Worm (Caenorhabditis elegans) whole organism, early embryonic: Measurements from ENCODE around the gene ZK1240.9.
"Not testable (repeated sequence)": the region's sequence is repeated elsewhere in the genome, so short reads cannot be mapped to it uniquely, and the experiment has no call there.

Source experiments
- B0310.2 ChIP-seq: sonication (generic microtip); optimal IDR thresholded peaks from 2 replicates; lab custom pipeline; 2016; ENCODE audit warnings: mild to moderate bottlenecking, missing genetic modification characterization, missing compliant biosample characterization
- F13C5.2 ChIP-seq: sonication (generic microtip); optimal IDR thresholded peaks from 2 replicates; lab custom pipeline; 2017; ENCODE audit warnings: mild to moderate bottlenecking, missing genetic modification characterization, inconsistent platforms, missing compliant biosample characterization
- aly-1 ChIP-seq: sonication (generic microtip); optimal IDR thresholded peaks from 2 replicates; lab custom pipeline; 2016; ENCODE audit warnings: missing genetic modification characterization, missing compliant biosample characterization
- ama-1 ChIP-seq: fragments of 150-350 bp; optimal IDR thresholded peaks from 2 replicates; lab custom pipeline; 2014
- ceh-13 ChIP-seq: fragments of 200-800 bp; sonication (Bioruptor generic); optimal IDR thresholded peaks from 2 replicates; lab custom pipeline; 2018; ENCODE audit warnings: mild to moderate bottlenecking, missing genetic modification characterization, missing compliant biosample characterization
- ceh-36 ChIP-seq: sonication (generic microtip); optimal IDR thresholded peaks from 2 replicates; lab custom pipeline; 2016; ENCODE audit warnings: missing genetic modification characterization, inconsistent platforms, missing compliant biosample characterization
- ets-7 ChIP-seq: sonication (generic microtip); optimal IDR thresholded peaks from 2 replicates; lab custom pipeline; 2016; ENCODE audit warnings: missing genotype, missing genetic modification characterization, missing compliant biosample characterization
- flt-1 ChIP-seq: fragments of 200-800 bp; sonication (Bioruptor generic); IDR thresholded peaks from 2 replicates; pipeline ENCODE4 v1.3.6; 2022; ENCODE audit warnings: missing genetic modification characterization, missing compliant biosample characterization
- hmbx-1 ChIP-seq: sonication (generic microtip); optimal IDR thresholded peaks from 2 replicates; lab custom pipeline; 2016; ENCODE audit warnings: mild to moderate bottlenecking, missing genetic modification characterization, missing compliant biosample characterization
- hmg-4 ChIP-seq: fragments of 200-800 bp; sonication (Bioruptor generic); optimal IDR thresholded peaks from 2 replicates; lab custom pipeline; 2018; ENCODE audit warnings: mild to moderate bottlenecking, missing genetic modification characterization, missing compliant biosample characterization
- hnd-1 ChIP-seq: sonication (generic microtip); optimal IDR thresholded peaks from 2 replicates; lab custom pipeline; 2016; ENCODE audit warnings: missing genetic modification characterization, missing compliant biosample characterization
- pes-1 ChIP-seq: fragments of 200-800 bp; sonication (Bioruptor generic); IDR thresholded peaks from 2 replicates; pipeline ENCODE4 v1.3.6; 2022; ENCODE audit warnings: missing genetic modification reagents, missing genetic modification characterization, missing compliant biosample characterization
- scrt-1 ChIP-seq: fragments of 200-800 bp; sonication (Bioruptor generic); IDR thresholded peaks from 2 replicates; pipeline ENCODE4 v1.3.6; 2022; ENCODE audit warnings: missing genetic modification characterization, missing compliant biosample characterization
- sea-1 ChIP-seq: fragments of 200-800 bp; sonication (Bioruptor generic); conservative IDR thresholded peaks from 2 replicates; pipeline ENCODE4 v1.3.6; 2022; ENCODE audit warnings: missing genetic modification characterization, missing compliant biosample characterization
- tbx-11 ChIP-seq: fragments of 200-800 bp; sonication (Bioruptor generic); IDR thresholded peaks from 2 replicates; pipeline ENCODE4 v1.3.6; 2022; ENCODE audit warnings: missing genetic modification characterization, missing compliant biosample characterization
- tbx-37 ChIP-seq: fragments of 200-800 bp; sonication (Bioruptor generic); conservative IDR thresholded peaks from 2 replicates; pipeline ENCODE4 v1.3.6; 2022; ENCODE audit warnings: missing genetic modification reagents, missing genetic modification characterization, missing compliant biosample characterization
- tra-4 ChIP-seq: sonication (generic microtip); optimal IDR thresholded peaks from 2 replicates; lab custom pipeline; 2017; ENCODE audit warnings: missing genetic modification characterization, missing compliant biosample characterization

Gene ZK1240.9

ce11 chrII:2317883-2318357 is at the start of gene ZK1240.9, which contains the start of gene ZK1240.5:
Gene ZK1240.9, plus strand, starts transcription at chrII:2318189.
Gene ZK1240.5, minus strand, starts transcription at chrII:2317933.
- TF ChIP-seq scrt-1 (GFP tag; lab: Robert Waterston, UW) (no peak), tbx-37 (no peak), ceh-13 (no peak), ama-1 (lab: Kevin White, UChicago) (no peak), tra-4 (no peak), hnd-1 (tag; lab: Kevin White, UChicago) (no peak), flt-1 (GFP tag; lab: Robert Waterston, UW) (no peak), sea-1 (GFP tag; lab: Robert Waterston, UW) (no peak), aly-1 (tag; lab: Kevin White, UChicago) (no peak), pes-1 (GFP tag; lab: Robert Waterston, UW) (no peak), B0310.2 (tag; lab: Kevin White, UChicago) (no peak), F13C5.2 (tag; lab: Kevin White, UChicago) (no peak), tbx-11 (no peak), ets-7 (tag; lab: Kevin White, UChicago) (no peak), ceh-36 (tag; lab: Kevin White, UChicago) (no peak), hmbx-1 (tag; lab: Kevin White, UChicago) (no peak), hmg-4 (GFP tag; lab: Kevin White, UChicago) (no peak)

ce11 chrII:2273750-2274149 is 44.2 kb upstream of the ZK1240.9 start:
- TF ChIP-seq flt-1 (GFP tag; lab: Robert Waterston, UW), result no peak
- no peak for TF ChIP-seq scrt-1 (GFP tag; lab: Robert Waterston, UW)
- TF ChIP-seq hnd-1 (tag; lab: Kevin White, UChicago), result no peak
- TF ChIP-seq ceh-13, result no peak
- no peak for TF ChIP-seq tbx-11
- TF ChIP-seq hmbx-1 (tag; lab: Kevin White, UChicago), result no peak

ce11 chrII:2277418-2277817 is 40.6 kb upstream of the ZK1240.9 start, which contains the start of gene K09F6.15:
Gene K09F6.15, minus strand, starts transcription at chrII:2277518.
- TF ChIP-seq tra-4, result no peak
- no peak for TF ChIP-seq ceh-36 (tag; lab: Kevin White, UChicago)
- TF ChIP-seq scrt-1 (GFP tag; lab: Robert Waterston, UW), result no peak
- no peak for TF ChIP-seq ets-7 (tag; lab: Kevin White, UChicago)
- TF ChIP-seq ceh-13, result no peak
- TF ChIP-seq hnd-1 (tag; lab: Kevin White, UChicago), result no peak
- TF ChIP-seq sea-1 (GFP tag; lab: Robert Waterston, UW), result no peak
- TF ChIP-seq flt-1 (GFP tag; lab: Robert Waterston, UW), result no peak
- no peak for TF ChIP-seq hmbx-1 (tag; lab: Kevin White, UChicago)
- no peak for TF ChIP-seq F13C5.2 (tag; lab: Kevin White, UChicago)
- TF ChIP-seq tbx-37, result no peak
- no peak for TF ChIP-seq ama-1 (lab: Kevin White, UChicago)

- TF ChIP-seq ceh-36 (tag; lab: Kevin White, UChicago), result no peak
- no peak for TF ChIP-seq aly-1 (tag; lab: Kevin White, UChicago)
- TF ChIP-seq hnd-1 (tag; lab: Kevin White, UChicago), result no peak
- no peak for TF ChIP-seq tbx-11
- no peak for TF ChIP-seq ets-7 (tag; lab: Kevin White, UChicago)
- no peak for TF ChIP-seq ama-1 (lab: Kevin White, UChicago)
- no peak for TF ChIP-seq hmbx-1 (tag; lab: Kevin White, UChicago)
- TF ChIP-seq scrt-1 (GFP tag; lab: Robert Waterston, UW), result no peak
- no peak for TF ChIP-seq tbx-37
- TF ChIP-seq hmg-4 (GFP tag; lab: Kevin White, UChicago), result no peak
- TF ChIP-seq pes-1 (GFP tag; lab: Robert Waterston, UW), result no peak
- no peak for TF ChIP-seq F13C5.2 (tag; lab: Kevin White, UChicago)
- no peak for TF ChIP-seq ceh-13
Observed at ce11 chrII:2279263-2279662, 38.7 kb upstream of the ZK1240.9 start, which contains the start of gene K09F6.6. Gene K09F6.6, minus strand, starts transcription at chrII:2279305.

- no peak for TF ChIP-seq tra-4
- TF ChIP-seq ceh-36 (tag; lab: Kevin White, UChicago), result no peak
- no peak for TF ChIP-seq ceh-13
- no peak for TF ChIP-seq flt-1 (GFP tag; lab: Robert Waterston, UW)
- TF ChIP-seq B0310.2 (tag; lab: Kevin White, UChicago), result no peak
- TF ChIP-seq ets-7 (tag; lab: Kevin White, UChicago), result no peak
- TF ChIP-seq sea-1 (GFP tag; lab: Robert Waterston, UW), result no peak
- TF ChIP-seq F13C5.2 (tag; lab: Kevin White, UChicago), result no peak
- TF ChIP-seq tbx-37, result no peak
- no peak for TF ChIP-seq pes-1 (GFP tag; lab: Robert Waterston, UW)
- TF ChIP-seq aly-1 (tag; lab: Kevin White, UChicago), result no peak
Observed at ce11 chrII:2279839-2280238, 38.1 kb upstream of the ZK1240.9 start, which contains the start of gene K09F6.11. Gene K09F6.11, plus strand, starts transcription at chrII:2280139.

- TF ChIP-seq tra-4; tbx-37; B0310.2 (tag; lab: Kevin White, UChicago): not testable (repeated sequence)
Observed at ce11 chrII:2282599-2282998, 35.4 kb upstream of the ZK1240.9 start, which contains the start of gene K09F6.9. Gene K09F6.9, minus strand, starts transcription at chrII:2282699.

- TF ChIP-seq tbx-11, result no peak
- TF ChIP-seq sea-1 (GFP tag; lab: Robert Waterston, UW), result no peak
- TF ChIP-seq tra-4, result no peak
- TF ChIP-seq B0310.2 (tag; lab: Kevin White, UChicago), result no peak
- TF ChIP-seq ceh-13, result no peak
- TF ChIP-seq ama-1 (lab: Kevin White, UChicago), result no peak
- no peak for TF ChIP-seq aly-1 (tag; lab: Kevin White, UChicago)
- TF ChIP-seq ets-7 (tag; lab: Kevin White, UChicago), result no peak
- no peak for TF ChIP-seq tbx-37
- TF ChIP-seq hnd-1 (tag; lab: Kevin White, UChicago), result no peak
- TF ChIP-seq pes-1 (GFP tag; lab: Robert Waterston, UW), result no peak
Observed at ce11 chrII:2284703-2285102, 33.3 kb upstream of the ZK1240.9 start.
